Fruit fly (Drosophila melanogaster) whole organism, embryonic: ENCODE data around the gene CG34293.

Experiments used
- BtbVII ChIP-seq: fragments of 200-800 bp; sonication (Bioruptor generic); optimal IDR thresholded peaks from 3 replicates; lab custom pipeline; 2017; ENCODE audit warnings: missing biosample characterization, mild to moderate bottlenecking, missing genetic modification characterization
- CG17912 ChIP-seq: fragments of 200-800 bp; sonication (Bioruptor generic); optimal IDR thresholded peaks from 2 replicates; lab custom pipeline; 2018; ENCODE audit warnings: missing biosample characterization, mild to moderate bottlenecking, missing genetic modification characterization
- D19A ChIP-seq: fragments of 200-800 bp; optimal IDR thresholded peaks from 3 replicates; lab custom pipeline; 2019; ENCODE audit warnings: missing biosample characterization, mild to moderate bottlenecking, missing genetic modification characterization, moderate library complexity
- Tbp ChIP-seq: fragments of >200 bp; optimal IDR thresholded peaks from 2 replicates; lab custom pipeline; 2018; ENCODE audit warnings: missing biosample characterization, missing genetic modification characterization
- ken ChIP-seq: fragments of 200-800 bp; sonication (Bioruptor generic); IDR thresholded peaks from 3 replicates; pipeline ENCODE4 v1.3.6; 2022; ENCODE audit warnings: missing biosample characterization, missing genetic modification characterization
- lov ChIP-seq, 2 experiments: fragments of 200-800 bp in 1 of 2; fragments of >200 bp in 1 of 2; sonication (Bioruptor generic) in 1 of 2; IDR thresholded peaks in 1 of 2; optimal IDR thresholded peaks in 1 of 2; 2 replicates in 1 of 2; 3 replicates in 1 of 2; pipeline versions ENCODE4 v1.3.6 to Lab custom; 2017 to 2022; ENCODE audit warnings: missing biosample characterization in 1 of 2, missing genetic modification characterization in 1 of 2
- pnt ChIP-seq: fragments of 200-800 bp; sonication (Bioruptor generic); optimal IDR thresholded peaks from 3 replicates; lab custom pipeline; 2016; ENCODE audit warnings: missing biosample characterization, missing genetic modification characterization
- slou ChIP-seq: fragments of 200-800 bp; sonication (Bioruptor generic); optimal IDR thresholded peaks from 3 replicates; lab custom pipeline; 2016; ENCODE audit warnings: missing biosample characterization, missing genetic modification characterization

DNA sequence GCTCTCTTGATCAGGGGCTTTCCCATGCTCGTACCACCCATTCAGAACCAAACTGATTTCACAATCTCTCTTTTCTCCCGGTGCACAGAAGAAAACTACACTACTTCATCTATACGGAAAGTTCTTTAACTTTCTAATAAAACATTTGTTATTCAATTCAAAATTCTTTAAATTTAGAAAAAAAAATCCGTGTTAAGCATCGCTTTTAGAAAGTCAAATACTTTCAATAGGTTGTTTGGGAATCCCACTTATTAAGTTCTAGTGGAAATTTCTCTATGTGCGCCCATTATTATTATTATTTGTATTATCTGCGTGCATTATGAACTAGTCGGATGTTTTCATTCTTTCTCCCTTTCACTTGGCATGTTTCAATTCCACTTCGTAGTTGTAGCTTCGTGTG lies 27.7 kb upstream of the CG34293 start:
- TF ChIP-seq Tbp (GFP tag; lab: Kevin White, UChicago): no peak
- TF ChIP-seq D19A (tag; lab: Kevin White, UChicago): no peak
- no peak for TF ChIP-seq lov (optimal IDR thresholded peaks at IDR 0.05; lab: Kevin White, UChicago)
- TF ChIP-seq lov (GFP tag; IDR thresholded peaks at IDR 0.05; lab: Robert Waterston, UW): no peak
- TF ChIP-seq ken (GFP tag; lab: Robert Waterston, UW): no peak
- no peak for TF ChIP-seq slou (GFP tag; lab: Kevin White, UChicago)
- TF ChIP-seq pnt (GFP tag; lab: Kevin White, UChicago): no peak
- no peak for TF ChIP-seq BtbVII
- no peak for TF ChIP-seq CG17912
